Fruit fly (Drosophila melanogaster) whole organism, embryonic: ENCODE results near the gene Ostgamma.
A peak's percentile ranks its signal among the peaks of the same experiment; 100 is the strongest.

Experiments
- Atf-2 ChIP-seq: fragments of 200-800 bp; sonication (Bioruptor generic); optimal IDR thresholded peaks from 2 replicates; lab custom pipeline; 2016; ENCODE audit warnings: missing biosample characterization, missing genetic modification characterization
- Atf6 ChIP-seq: fragments of 200-800 bp; sonication (Bioruptor generic); IDR thresholded peaks from 2 replicates; pipeline ENCODE4 v1.3.6; 2022; ENCODE audit warnings: missing biosample characterization, missing genetic modification characterization
- Awh ChIP-seq: fragments of 200-800 bp; sonication (Bioruptor generic); IDR thresholded peaks from 2 replicates; pipeline ENCODE4, ENCODE4 v1.3.6; 2022; ENCODE audit warnings: missing biosample characterization, missing genetic modification characterization
- Bdp1 ChIP-seq: fragments of 200-800 bp; sonication (Bioruptor generic); optimal IDR thresholded peaks from 3 replicates; lab custom pipeline; 2016; ENCODE audit warnings: missing biosample characterization, missing genetic modification characterization
- CG10979 ChIP-seq: fragments of 200-800 bp; sonication (Bioruptor generic); optimal IDR thresholded peaks from 2 replicates; lab custom pipeline; 2018; ENCODE audit warnings: missing biosample characterization, mild to moderate bottlenecking, missing genetic modification characterization, moderate library complexity
- CG11398 ChIP-seq: fragments of 200-800 bp; sonication (Bioruptor generic); optimal IDR thresholded peaks from 2 replicates; lab custom pipeline; 2016; ENCODE audit warnings: missing biosample characterization, missing genetic modification characterization
- CG11456 ChIP-seq: fragments of 200-800 bp; sonication (Bioruptor generic); IDR thresholded peaks from 3 replicates; pipeline ENCODE4 v1.3.6; 2022; ENCODE audit warnings: missing biosample characterization, missing genetic modification characterization
- CG11695 ChIP-seq: fragments of 200-800 bp; sonication (Bioruptor generic); IDR thresholded peaks from 3 replicates; pipeline ENCODE4 v1.3.6; 2022; ENCODE audit warnings: missing biosample characterization, missing genetic modification characterization
- CG12744 ChIP-seq: fragments of 200-800 bp; sonication (Bioruptor generic); optimal IDR thresholded peaks from 2 replicates; lab custom pipeline; 2016; ENCODE audit warnings: missing biosample characterization, missing genetic modification characterization
- CG13123 ChIP-seq: fragments of 200-800 bp; sonication (Bioruptor generic); optimal IDR thresholded peaks from 2 replicates; lab custom pipeline; 2016; ENCODE audit warnings: missing biosample characterization, missing genetic modification characterization
- CG13624 ChIP-seq: fragments of 200-800 bp; sonication (Bioruptor generic); optimal IDR thresholded peaks from 2 replicates; lab custom pipeline; 2016; ENCODE audit warnings: missing biosample characterization, missing genetic modification characterization
- CG1529 ChIP-seq: fragments of 200-800 bp; sonication (Bioruptor generic); optimal IDR thresholded peaks from 3 replicates; lab custom pipeline; 2018; ENCODE audit warnings: missing biosample characterization, missing genetic modification characterization
- CG17359 ChIP-seq: fragments of 200-800 bp; sonication (Bioruptor generic); optimal IDR thresholded peaks from 3 replicates; lab custom pipeline; 2018; ENCODE audit warnings: missing biosample characterization, mild to moderate bottlenecking, missing genetic modification characterization, moderate library complexity
- CG17568 ChIP-seq: fragments of 200-800 bp; sonication (Bioruptor generic); optimal IDR thresholded peaks from 2 replicates; lab custom pipeline; 2018; ENCODE audit warnings: missing biosample characterization, mild to moderate bottlenecking, missing genetic modification characterization, moderate library complexity
- CG18011 ChIP-seq: fragments of 200-800 bp; sonication (Bioruptor generic); optimal IDR thresholded peaks from 2 replicates; lab custom pipeline; 2017; ENCODE audit warnings: missing biosample characterization, missing genetic modification characterization, mild to moderate bottlenecking, moderate library complexity, missing genotype
- CG18764 ChIP-seq: fragments of 200-800 bp; sonication (Bioruptor generic); optimal IDR thresholded peaks from 3 replicates; lab custom pipeline; 2016; ENCODE audit warnings: missing biosample characterization, missing genetic modification characterization
- CG2199 ChIP-seq: fragments of 200-800 bp; sonication (Bioruptor generic); IDR thresholded peaks from 3 replicates; pipeline ENCODE4 v1.3.6; 2022; ENCODE audit warnings: missing biosample characterization, missing genetic modification characterization
- CG3847 ChIP-seq: fragments of 200-800 bp; sonication (Bioruptor generic); IDR thresholded peaks from 2 replicates; pipeline ENCODE4 v1.3.6; 2022; ENCODE audit warnings: missing biosample characterization, missing genetic modification characterization
- CG4707 ChIP-seq: fragments of 200-800 bp; sonication (Bioruptor generic); optimal IDR thresholded peaks from 2 replicates; lab custom pipeline; 2018; ENCODE audit warnings: missing biosample characterization, mild to moderate bottlenecking, missing genetic modification characterization, moderate library complexity
- CG4820 ChIP-seq: fragments of 200-800 bp; sonication (Bioruptor generic); optimal IDR thresholded peaks from 3 replicates; lab custom pipeline; 2016; ENCODE audit warnings: missing biosample characterization, missing genetic modification characterization
- CG6254 ChIP-seq: fragments of 200-800 bp; sonication (Bioruptor generic); optimal IDR thresholded peaks from 3 replicates; lab custom pipeline; 2017; ENCODE audit warnings: mild to moderate bottlenecking, missing biosample characterization, missing genetic modification reagents, missing genetic modification characterization
- CG6813 ChIP-seq: fragments of 200-800 bp; sonication (Bioruptor generic); optimal IDR thresholded peaks from 2 replicates; lab custom pipeline; 2017; ENCODE audit warnings: missing biosample characterization, missing genetic modification characterization, mild to moderate bottlenecking, moderate library complexity, missing genetic modification reagents
- CG8290 ChIP-seq, 3 experiments: fragments of 200-800 bp; sonication (Bioruptor generic); optimal IDR thresholded peaks; 2 replicates each; lab custom pipeline; 2016 to 2019; ENCODE audit warnings: missing biosample characterization in 3 of 3, missing genetic modification characterization in 3 of 3, mild to moderate bottlenecking in 2 of 3, moderate library complexity in 1 of 3
- CG9609 ChIP-seq: fragments of 200-800 bp; sonication (Bioruptor generic); optimal IDR thresholded peaks from 3 replicates; lab custom pipeline; 2016; ENCODE audit warnings: missing biosample characterization, missing genetic modification characterization
- CG9727 ChIP-seq: fragments of 200-800 bp; sonication (Bioruptor generic); optimal IDR thresholded peaks from 3 replicates; lab custom pipeline; 2017; ENCODE audit warnings: missing biosample characterization, mild to moderate bottlenecking, missing genetic modification characterization
- D19A ChIP-seq: fragments of 200-800 bp; optimal IDR thresholded peaks from 3 replicates; lab custom pipeline; 2019; ENCODE audit warnings: missing biosample characterization, mild to moderate bottlenecking, missing genetic modification characterization, moderate library complexity
- Dad ChIP-seq: fragments of 200-800 bp; sonication (Bioruptor generic); optimal IDR thresholded peaks from 3 replicates; lab custom pipeline; 2016; ENCODE audit warnings: missing biosample characterization, missing genetic modification characterization
- Dip2 ChIP-seq: fragments of 200-800 bp; sonication (Bioruptor generic); IDR thresholded peaks from 2 replicates; pipeline ENCODE4 v1.3.6; 2022; ENCODE audit warnings: missing biosample characterization, missing genetic modification characterization
- Dll ChIP-seq: fragments of 200-800 bp; sonication (Bioruptor generic); IDR thresholded peaks from 4 replicates; pipeline ENCODE4 v1.3.6; 2022; ENCODE audit warnings: missing biosample characterization, missing genetic modification characterization; ENCODE audit not compliant: partially characterized antibody
- Elba2 ChIP-seq: fragments of 200-800 bp; sonication (Bioruptor generic); optimal IDR thresholded peaks from 3 replicates; lab custom pipeline; 2016; ENCODE audit warnings: missing biosample characterization, missing genetic modification characterization
- GATAe ChIP-seq: fragments of 200-800 bp; sonication (Bioruptor generic); conservative IDR thresholded peaks from 2 replicates; pipeline ENCODE4 v1.3.6; 2022; ENCODE audit warnings: missing biosample characterization, missing genetic modification characterization
- Hr3 ChIP-seq: fragments of 200-800 bp; sonication (Bioruptor generic); optimal IDR thresholded peaks from 3 replicates; lab custom pipeline; 2016; ENCODE audit warnings: missing biosample characterization, missing genetic modification characterization
- Hr78 ChIP-seq, 2 experiments: fragments of 200-800 bp in 1 of 2; fragments of >200 bp in 1 of 2; sonication (Bioruptor generic) in 1 of 2; optimal IDR thresholded peaks; 2 replicates each; lab custom pipeline; 2017 to 2019; ENCODE audit warnings: missing biosample characterization in 2 of 2, missing genetic modification characterization in 2 of 2, mild to moderate bottlenecking in 1 of 2, moderate library complexity in 1 of 2
- Lim3 ChIP-seq: fragments of 200-800 bp; sonication (Bioruptor generic); IDR thresholded peaks from 2 replicates; pipeline ENCODE4 v1.3.6; 2022; ENCODE audit warnings: missing biosample characterization, missing genetic modification characterization
- Nf-YC ChIP-seq: fragments of 200-800 bp; optimal IDR thresholded peaks from 3 replicates; lab custom pipeline; 2019; ENCODE audit warnings: missing biosample characterization, mild to moderate bottlenecking, missing genetic modification characterization, moderate library complexity
- Xrp1 ChIP-seq: fragments of 200-800 bp; sonication (Bioruptor generic); IDR thresholded peaks from 2 replicates; pipeline ENCODE4 v1.3.6; 2022; ENCODE audit warnings: missing biosample characterization, missing genetic modification characterization
- ap ChIP-seq: fragments of 200-800 bp; sonication (Bioruptor generic); IDR thresholded peaks from 2 replicates; pipeline ENCODE4 v1.3.6; 2022; ENCODE audit warnings: missing biosample characterization, missing genetic modification characterization
- ara ChIP-seq: fragments of 200-800 bp; sonication (Bioruptor generic); IDR thresholded peaks from 2 replicates; pipeline ENCODE4 v1.3.6; 2022; ENCODE audit warnings: missing biosample characterization, missing genetic modification characterization
- gcm2 ChIP-seq: fragments of 200-800 bp; sonication (Bioruptor generic); optimal IDR thresholded peaks from 2 replicates; lab custom pipeline; 2016; ENCODE audit warnings: missing biosample characterization, missing genetic modification characterization
- grau ChIP-seq: fragments of 200-800 bp; optimal IDR thresholded peaks from 3 replicates; lab custom pipeline; 2019; ENCODE audit warnings: missing biosample characterization, mild to moderate bottlenecking, missing genetic modification characterization, moderate library complexity
- ham ChIP-seq: fragments of 200-800 bp; sonication (Bioruptor generic); IDR thresholded peaks from 2 replicates; pipeline ENCODE4 v1.3.6; 2022; ENCODE audit warnings: missing biosample characterization, missing genetic modification characterization
- her ChIP-seq: fragments of 200-800 bp; sonication (Bioruptor generic); optimal IDR thresholded peaks from 2 replicates; lab custom pipeline; 2016; ENCODE audit warnings: missing biosample characterization, missing genetic modification characterization
- ken ChIP-seq: fragments of 200-800 bp; sonication (Bioruptor generic); IDR thresholded peaks from 3 replicates; pipeline ENCODE4 v1.3.6; 2022; ENCODE audit warnings: missing biosample characterization, missing genetic modification characterization
- maf-S ChIP-seq: fragments of 200-800 bp; sonication (Bioruptor generic); optimal IDR thresholded peaks from 2 replicates; lab custom pipeline; 2016; ENCODE audit warnings: missing biosample characterization, missing genetic modification characterization
- pzg ChIP-seq: fragments of 200-800 bp; sonication (Bioruptor generic); optimal IDR thresholded peaks from 3 replicates; lab custom pipeline; 2018; ENCODE audit warnings: missing biosample characterization, mild to moderate bottlenecking, missing genetic modification characterization, moderate library complexity
- repo ChIP-seq: fragments of 200-800 bp; sonication (Bioruptor generic); optimal IDR thresholded peaks from 2 replicates; lab custom pipeline; 2016; ENCODE audit warnings: missing biosample characterization, missing genetic modification characterization
- schlank ChIP-seq: fragments of 200-800 bp; sonication (Bioruptor generic); optimal IDR thresholded peaks from 2 replicates; lab custom pipeline; 2018; ENCODE audit warnings: missing biosample characterization, mild to moderate bottlenecking, missing genetic modification characterization
- tx ChIP-seq: fragments of 200-800 bp; sonication (Bioruptor generic); optimal IDR thresholded peaks from 2 replicates; lab custom pipeline; 2016; ENCODE audit warnings: missing biosample characterization, missing genetic modification characterization
- zen2 ChIP-seq: fragments of 200-800 bp; sonication (Bioruptor generic); IDR thresholded peaks from 3 replicates; pipeline ENCODE4 v1.3.6; 2022; ENCODE audit warnings: missing biosample characterization, missing genetic modification characterization; ENCODE audit not compliant: partially characterized antibody

The Ostgamma gene

dm6 chr2L:8292159-8292887 lies 15.7 kb downstream of the Ostgamma start (continued):
- TF ChIP-seq ara (GFP tag; lab: Robert Waterston, UW): peak; percentile 97
- peak; percentile 87 for TF ChIP-seq her (GFP tag; lab: Kevin White, UChicago)
- peak; percentile 81 for TF ChIP-seq Bdp1 (GFP tag; lab: Kevin White, UChicago)
- TF ChIP-seq CG9609: peak; percentile 85
- TF ChIP-seq Awh (GFP tag; lab: Robert Waterston, UW): peak; percentile 98
- TF ChIP-seq CG2199 (GFP tag; lab: Robert Waterston, UW): peak; percentile 98
- TF ChIP-seq CG6254 (GFP tag; lab: Kevin White, UChicago): peak; percentile 91
- TF ChIP-seq Elba2 (GFP tag; lab: Kevin White, UChicago): no peak
- peak; percentile 95 for TF ChIP-seq ap
- peak; percentile 91 for TF ChIP-seq CG18764
- peak; percentile 87 for TF ChIP-seq Nf-YC (tag; lab: Kevin White, UChicago)
- TF ChIP-seq CG8290 (GFP tag; optimal IDR thresholded peaks at IDR 0.05; lab: Kevin White, UChicago): peak; percentile 88
- peak; percentile 53 to 85 for TF ChIP-seq CG8290 (tag; optimal IDR thresholded peaks at IDR 0.05; lab: Kevin White, UChicago)
- peak; percentile 87 for TF ChIP-seq GATAe (GFP tag; lab: Robert Waterston, UW)
- peak; percentile 93 for TF ChIP-seq CG1529
- TF ChIP-seq Dll: 0 out of 4 replicates have a peak, but pooled peaks have one; percentile 20
- TF ChIP-seq maf-S: peak; percentile 86
- peak; percentile 91 for TF ChIP-seq CG17568
- peak; percentile 97 for TF ChIP-seq CG10979 (tag; lab: Kevin White, UChicago)
- peak; percentile 17 for TF ChIP-seq pzg (GFP tag; lab: Kevin White, UChicago)
- TF ChIP-seq grau: peak; percentile 95
- TF ChIP-seq Dad (GFP tag; lab: Kevin White, UChicago): peak; percentile 92
- TF ChIP-seq schlank (tag; lab: Kevin White, UChicago): peak; percentile 90
- peak; percentile 77 for TF ChIP-seq repo (GFP tag; lab: Kevin White, UChicago)
- TF ChIP-seq CG4707 (GFP tag; lab: Kevin White, UChicago): peak; percentile 86
- no peak for TF ChIP-seq zen2 (GFP tag; lab: Robert Waterston, UW)
- TF ChIP-seq CG11695: peak; percentile 100
- peak; percentile 94 for TF ChIP-seq CG13624 (GFP tag; lab: Kevin White, UChicago)
- peak; percentile 17; the same call in 1 of the 2 replicates for TF ChIP-seq Dip2 (GFP tag; lab: Robert Waterston, UW)
- TF ChIP-seq ken: peak; percentile 96
- TF ChIP-seq Atf-2 (GFP tag; lab: Kevin White, UChicago): peak; percentile 81
- peak; percentile 89 for TF ChIP-seq gcm2
- peak; percentile 84 for TF ChIP-seq CG18011 (GFP tag; lab: Kevin White, UChicago)
- TF ChIP-seq CG9727 (GFP tag; lab: Kevin White, UChicago): peak; percentile 92
- peak; percentile 97 for TF ChIP-seq CG11456 (GFP tag; lab: Robert Waterston, UW)
- TF ChIP-seq CG12744 (GFP tag; lab: Kevin White, UChicago): peak; percentile 96
- TF ChIP-seq ham (GFP tag; lab: Robert Waterston, UW): peak; percentile 85
- TF ChIP-seq Atf6: peak; percentile 97
- peak; percentile 98 for TF ChIP-seq Xrp1
- TF ChIP-seq CG3847 (GFP tag; lab: Robert Waterston, UW): peak; percentile 96
- TF ChIP-seq tx: peak; percentile 91
- peak; percentile 98 for TF ChIP-seq CG17359 (tag; lab: Kevin White, UChicago)
- peak; percentile 95 for TF ChIP-seq D19A (tag; lab: Kevin White, UChicago)
- TF ChIP-seq Hr78 (GFP tag; optimal IDR thresholded peaks at IDR 0.05; lab: Kevin White, UChicago): peak in 1 of 2 experiments; percentile 95
- peak; percentile 91 for TF ChIP-seq CG11398
- TF ChIP-seq CG13123 (GFP tag; lab: Kevin White, UChicago): peak; percentile 91
- peak; percentile 94 for TF ChIP-seq CG6813 (GFP tag; lab: Kevin White, UChicago)
- peak; percentile 93 for TF ChIP-seq Hr3 (GFP tag; lab: Kevin White, UChicago)
- TF ChIP-seq Lim3 (GFP tag; lab: Robert Waterston, UW): peak; percentile 90
- TF ChIP-seq CG4820: peak; percentile 93
